Worm (Caenorhabditis elegans) whole organism, L3 larva: ENCODE data around the gene ril-1.

Experiments used
- ama-1 ChIP-seq: fragments of 150-350 bp; optimal IDR thresholded peaks from 2 replicates; lab custom pipeline; 2018
- ceh-9 ChIP-seq: sonication (generic microtip); optimal IDR thresholded peaks from 2 replicates; lab custom pipeline; 2018; ENCODE audit warnings: missing biosample characterization, missing genetic modification characterization
- nhr-237 ChIP-seq: fragments of 150-350 bp; optimal IDR thresholded peaks from 2 replicates; lab custom pipeline; 2014; ENCODE audit warnings: missing biosample characterization, missing genetic modification characterization
- unc-62 ChIP-seq: fragments of 150-350 bp; sonication (generic microtip); optimal IDR thresholded peaks from 4 replicates; lab custom pipeline; 2014; ENCODE audit warnings: missing biosample characterization, missing genetic modification reagents, missing genetic modification characterization

DNA sequence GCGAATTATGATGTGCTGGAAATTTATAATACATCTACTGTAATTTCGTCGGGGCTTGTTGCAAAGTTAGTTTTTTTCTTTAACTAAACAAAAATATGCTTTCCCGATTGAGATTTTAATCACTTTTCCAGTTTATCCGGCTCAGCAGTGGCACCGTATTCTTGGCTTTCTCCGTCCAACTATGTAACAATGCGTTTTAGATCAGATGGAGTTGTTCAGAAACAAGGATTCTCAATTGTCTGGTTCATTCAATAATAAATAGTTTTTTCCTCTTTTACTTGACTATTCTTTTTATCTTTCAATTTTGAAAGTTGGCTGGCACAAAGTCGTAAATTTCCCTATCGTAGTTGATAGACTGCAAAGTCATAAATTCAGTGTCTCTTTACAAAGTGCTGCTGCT is 49.8 kb downstream of the ril-1 start, which contains the start of gene clec-56:
- no peak for TF ChIP-seq ama-1 (lab: Kevin White, UChicago)
- TF ChIP-seq unc-62 (GFP tag; lab: Kevin White, UChicago) = no peak
- TF ChIP-seq nhr-237 = no peak
- no peak for TF ChIP-seq ceh-9 (tag; lab: Kevin White, UChicago)
